Worm (Caenorhabditis elegans): ENCODE results near the gene nlp-58.

nlp-58 gene

DNA sequence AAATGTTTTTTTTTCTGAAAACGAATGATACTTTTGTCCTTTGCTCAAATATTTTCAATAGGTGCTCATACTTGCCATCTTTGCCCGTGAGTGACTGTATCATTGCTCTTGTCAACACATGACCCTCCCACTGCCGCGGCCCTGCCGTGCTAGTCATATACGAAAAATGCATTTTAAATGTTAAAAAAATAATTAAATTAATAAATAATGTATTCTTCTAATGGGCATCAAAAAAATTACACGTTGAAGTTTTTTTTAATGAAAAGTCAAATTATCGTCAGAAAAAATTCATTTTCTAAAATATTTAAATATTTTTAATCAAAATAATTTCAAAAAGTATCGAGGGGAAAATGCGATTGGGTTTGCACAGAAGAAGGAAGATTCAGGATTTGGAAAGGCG is 26.3 kb downstream of the nlp-58 start, which contains the start of gene C50H2.7:
C50H2.7 (plus strand) TSS at position 301 of the 400 bp plus-strand sequence.
- TF ChIP-seq lin-32 (GFP tag; optimal IDR thresholded peaks at IDR 0.05) (no peak), mls-2 (tag; optimal IDR thresholded peaks at IDR 0.05) (no peak), mab-5 (tag; optimal IDR thresholded peaks at IDR 0.05) (no peak), flh-1 (GFP tag; optimal IDR thresholded peaks at IDR 0.05) (no peak), pha-4 (tag; optimal IDR thresholded peaks at IDR 0.05) (no peak), unc-120 (tag; optimal IDR thresholded peaks at IDR 0.05; ENCODE audit: poor library complexity, severe bottlenecking) (no peak), nhr-76 (tag; optimal IDR thresholded peaks at IDR 0.05) (no peak), lsy-2 (tag; optimal IDR thresholded peaks at IDR 0.05) (no peak), ceh-39 (tag; optimal IDR thresholded peaks at IDR 0.05) (no peak), unc-62 (GFP tag; optimal IDR thresholded peaks at IDR 0.05) (no peak), blmp-1 (tag; optimal IDR thresholded peaks at IDR 0.05) (no peak), nhr-237 (tag; optimal IDR thresholded peaks at IDR 0.05) (no peak), M03D4.4 (tag; optimal IDR thresholded peaks at IDR 0.05) (no peak)

DNA sequence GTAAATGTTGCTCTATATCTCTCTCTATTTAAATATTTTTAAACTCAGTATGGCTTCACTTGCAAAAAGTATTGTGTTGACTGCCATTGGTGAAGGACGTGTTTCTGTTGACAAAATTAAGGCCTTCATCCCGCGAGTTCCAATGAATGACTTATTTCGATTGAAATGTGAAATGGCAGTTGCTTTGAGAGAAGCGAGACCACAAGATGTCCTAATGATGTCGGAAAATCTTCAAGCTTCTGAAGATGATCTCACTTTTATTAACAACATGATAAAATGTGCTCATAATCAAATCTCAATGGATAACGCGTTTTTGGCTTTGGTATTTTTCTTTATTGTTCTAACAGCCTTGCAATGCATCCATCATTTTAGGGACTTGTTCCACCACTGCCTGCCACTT is 27.5 kb downstream of the nlp-58 start, which contains the start of gene ceh-75:
ceh-75 (plus strand) TSS at position 50 of the 400 bp plus-strand sequence.
- TF ChIP-seq nhr-2 (tag; optimal IDR thresholded peaks at IDR 0.05) (no peak), bed-3 (GFP tag; optimal IDR thresholded peaks at IDR 0.05) (no peak), unc-62 (GFP tag; optimal IDR thresholded peaks at IDR 0.05) (no peak), zip-8 (tag; optimal IDR thresholded peaks at IDR 0.05) (no peak), mls-2 (tag; optimal IDR thresholded peaks at IDR 0.05) (no peak), mep-1 (tag; optimal IDR thresholded peaks at IDR 0.05) (no peak), ztf-11 (tag; optimal IDR thresholded peaks at IDR 0.05) (no peak), lin-32 (GFP tag; optimal IDR thresholded peaks at IDR 0.05) (no peak), sptf-1 (tag; optimal IDR thresholded peaks at IDR 0.05) (no peak), lsy-2 (tag; optimal IDR thresholded peaks at IDR 0.05) (no peak), M03D4.4 (tag; optimal IDR thresholded peaks at IDR 0.05) (no peak), hlh-1 (tag; optimal IDR thresholded peaks at IDR 0.05) (no peak), elt-3 (tag; optimal IDR thresholded peaks at IDR 0.05) (no peak)

- TF ChIP-seq pha-4 (tag; optimal IDR thresholded peaks at IDR 0.05) (no peak), unc-62 (GFP tag; optimal IDR thresholded peaks at IDR 0.05) (no peak), sem-2 (GFP tag; optimal IDR thresholded peaks at IDR 0.05) (no peak), nhr-2 (tag; optimal IDR thresholded peaks at IDR 0.05) (no peak), ceh-43 (GFP tag; optimal IDR thresholded peaks at IDR 0.05) (no peak), hlh-1 (tag; optimal IDR thresholded peaks at IDR 0.05) (no peak), blmp-1 (tag; optimal IDR thresholded peaks at IDR 0.05) (no peak), M03D4.4 (tag; optimal IDR thresholded peaks at IDR 0.05) (no peak), cnd-1 (tag; optimal IDR thresholded peaks at IDR 0.05) (no peak), tbx-8 (GFP tag; optimal IDR thresholded peaks at IDR 0.05) (no peak), drap-1 (GFP tag; optimal IDR thresholded peaks at IDR 0.05) (no peak), ceh-39 (tag; optimal IDR thresholded peaks at IDR 0.05) (no peak), unc-120 (tag; optimal IDR thresholded peaks at IDR 0.05; ENCODE audit: poor library complexity, severe bottlenecking) (no peak), ceh-83 (GFP tag; optimal IDR thresholded peaks at IDR 0.05) (no peak)
Observed at ce11 chrV:9918410-9918809, 30.3 kb downstream of the nlp-58 start, which contains the start of gene C50H2.5. Gene C50H2.5 (plus strand): TSS chrV:9918710.

- TF ChIP-seq ztf-11 (tag; optimal IDR thresholded peaks at IDR 0.05) = no peak
- no peak for TF ChIP-seq nhr-12 (tag; optimal IDR thresholded peaks at IDR 0.05)
- no peak for TF ChIP-seq elt-1 (tag; optimal IDR thresholded peaks at IDR 0.05; ENCODE audit: borderline replicate concordance, insufficient read depth)
- no peak for TF ChIP-seq nhr-237 (tag; optimal IDR thresholded peaks at IDR 0.05)
- no peak for TF ChIP-seq elt-3 (tag; optimal IDR thresholded peaks at IDR 0.05)
- TF ChIP-seq mab-5 (tag; optimal IDR thresholded peaks at IDR 0.05) = no peak
- TF ChIP-seq nhr-76 (tag; optimal IDR thresholded peaks at IDR 0.05) = no peak
- no peak for TF ChIP-seq pha-4 (tag; optimal IDR thresholded peaks at IDR 0.05)
Observed at ce11 chrV:9916665-9917064, 32.1 kb downstream of the nlp-58 start, which contains the start of gene C50H2.4. Gene C50H2.4 (plus strand): TSS chrV:9916965.

DNA sequence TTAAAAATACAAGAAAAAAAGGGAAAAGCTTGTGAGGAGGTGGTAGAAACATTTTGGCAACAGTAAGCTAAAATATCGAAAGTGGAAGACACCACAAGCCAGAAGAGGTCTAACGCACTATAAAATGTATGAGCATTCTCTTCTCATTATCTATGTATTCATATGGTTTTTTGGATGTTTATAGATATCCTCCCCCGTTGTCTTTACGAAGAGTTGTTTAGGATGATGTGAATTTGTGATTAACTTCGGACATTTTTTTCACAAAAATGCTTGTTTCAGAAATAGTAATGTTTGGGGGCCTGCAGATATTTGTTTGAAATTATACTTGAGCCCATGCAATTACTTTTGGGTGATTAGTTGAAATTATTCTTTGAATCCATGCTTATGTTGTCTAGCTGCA is 33.7 kb downstream of the nlp-58 start, which contains the start of gene mec-9:
mec-9 (minus strand) TSS at position 101 of the 400 bp plus-strand sequence.
- no peak for TF ChIP-seq sptf-1 (tag; optimal IDR thresholded peaks at IDR 0.05)
- TF ChIP-seq lsy-2 (tag; optimal IDR thresholded peaks at IDR 0.05) = no peak
- no peak for TF ChIP-seq mep-1 (tag; optimal IDR thresholded peaks at IDR 0.05)

DNA sequence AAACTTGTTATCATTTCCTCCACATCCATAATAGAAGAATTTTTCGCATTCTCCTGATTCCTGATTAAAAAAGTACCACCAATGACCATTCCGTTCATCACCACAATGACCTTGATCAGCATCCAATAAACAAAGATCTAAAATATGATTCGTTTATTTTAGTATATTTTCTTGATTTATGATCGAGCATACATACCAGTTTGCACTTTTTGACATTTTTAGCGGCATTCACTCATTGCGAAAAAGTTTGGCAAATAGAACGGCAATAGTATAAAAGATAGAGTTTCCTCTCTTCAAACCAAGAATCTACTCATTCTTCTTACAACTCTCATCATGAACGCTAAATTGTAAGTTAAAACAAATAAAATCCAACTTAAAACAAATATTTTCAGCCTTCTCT is 34.9 kb downstream of the nlp-58 start, which contains the start of gene fipr-10:
fipr-10 (plus strand) TSS at position 301 of the 400 bp plus-strand sequence.
- TF ChIP-seq elt-3 (tag; optimal IDR thresholded peaks at IDR 0.05) (no peak), elt-1 (tag; optimal IDR thresholded peaks at IDR 0.05; ENCODE audit: borderline replicate concordance, insufficient read depth) (no peak), nhr-12 (tag; optimal IDR thresholded peaks at IDR 0.05) (no peak), nhr-237 (tag; optimal IDR thresholded peaks at IDR 0.05) (no peak), lin-13 (tag; optimal IDR thresholded peaks at IDR 0.05) (no peak), sem-2 (GFP tag; optimal IDR thresholded peaks at IDR 0.05) (no peak), tbx-8 (GFP tag; optimal IDR thresholded peaks at IDR 0.05) (no peak), ceh-39 (tag; optimal IDR thresholded peaks at IDR 0.05) (no peak)

All from whole organism, mixed stage, embryonic.